Fruit fly (Drosophila melanogaster) whole organism, embryonic: ENCODE data around the gene CG3088.

Experiments
- Aef1 ChIP-seq: fragments of 200-800 bp; sonication (Bioruptor generic); IDR thresholded peaks from 3 replicates; pipeline ENCODE4 v1.3.6; 2022; ENCODE audit warnings: missing biosample characterization, missing genetic modification characterization
- Antp ChIP-seq: fragments of 200-800 bp; sonication (Bioruptor generic); optimal IDR thresholded peaks from 3 replicates; lab custom pipeline; 2016; ENCODE audit warnings: missing biosample characterization, missing genetic modification characterization
- B-H1 ChIP-seq: fragments of 200-800 bp; sonication (Bioruptor generic); IDR thresholded peaks from 3 replicates; pipeline ENCODE4 v1.3.6; 2022; ENCODE audit warnings: missing biosample characterization, missing genetic modification characterization
- CG10366 ChIP-seq: fragments of 200-800 bp; sonication (Bioruptor generic); IDR thresholded peaks from 2 replicates; pipeline ENCODE4 v1.3.6; 2022; ENCODE audit warnings: missing biosample characterization, missing genetic modification characterization
- CG11456 ChIP-seq: fragments of 200-800 bp; sonication (Bioruptor generic); IDR thresholded peaks from 3 replicates; pipeline ENCODE4 v1.3.6; 2022; ENCODE audit warnings: missing biosample characterization, missing genetic modification characterization
- CG12659 ChIP-seq: fragments of 200-800 bp; sonication (Bioruptor generic); optimal IDR thresholded peaks from 3 replicates; lab custom pipeline; 2017; ENCODE audit warnings: mild to moderate bottlenecking, missing biosample characterization, missing genetic modification reagents, missing genetic modification characterization
- CG14014 ChIP-seq: fragments of 200-800 bp; sonication (Bioruptor generic); IDR thresholded peaks from 2 replicates; pipeline ENCODE4 v1.3.6; 2022; ENCODE audit warnings: missing biosample characterization, missing genetic modification characterization
- CG14441 ChIP-seq: fragments of 200-800 bp; sonication (Bioruptor generic); IDR thresholded peaks from 2 replicates; pipeline ENCODE4 v1.3.6; 2022; ENCODE audit warnings: missing biosample characterization, missing genetic modification characterization
- CG16779 ChIP-seq: fragments of 200-800 bp; sonication (Bioruptor generic); IDR thresholded peaks from 2 replicates; pipeline ENCODE4 v1.3.6; 2022; ENCODE audit warnings: missing biosample characterization, missing genetic modification characterization
- CG17359 ChIP-seq: fragments of 200-800 bp; sonication (Bioruptor generic); optimal IDR thresholded peaks from 3 replicates; lab custom pipeline; 2018; ENCODE audit warnings: missing biosample characterization, mild to moderate bottlenecking, missing genetic modification characterization, moderate library complexity
- CG1792 ChIP-seq: fragments of 200-800 bp; sonication (Bioruptor generic); optimal IDR thresholded peaks from 2 replicates; lab custom pipeline; 2016; ENCODE audit warnings: missing biosample characterization, missing genetic modification characterization
- CG18262 ChIP-seq: fragments of 200-800 bp; optimal IDR thresholded peaks from 3 replicates; lab custom pipeline; 2019; ENCODE audit warnings: missing biosample characterization, mild to moderate bottlenecking, missing genetic modification characterization, moderate library complexity
- CG3065 ChIP-seq: fragments of 200-800 bp; sonication (Bioruptor generic); optimal IDR thresholded peaks from 2 replicates; lab custom pipeline; 2016; ENCODE audit warnings: missing biosample characterization, missing genetic modification characterization
- CG31388 ChIP-seq: fragments of 200-800 bp; sonication (Bioruptor generic); optimal IDR thresholded peaks from 2 replicates; lab custom pipeline; 2016; ENCODE audit warnings: missing biosample characterization, missing genetic modification characterization
- CG32772 ChIP-seq: fragments of 200-800 bp; sonication (Bioruptor generic); IDR thresholded peaks from 2 replicates; pipeline ENCODE4 v1.3.6; 2022; ENCODE audit warnings: missing biosample characterization, missing genetic modification characterization
- CG34422 ChIP-seq: fragments of 200-800 bp; sonication (Bioruptor generic); IDR thresholded peaks from 3 replicates; pipeline ENCODE4 v1.3.6; 2022; ENCODE audit warnings: missing biosample characterization, missing genetic modification characterization
- CG4282 ChIP-seq: fragments of 200-800 bp; sonication (Bioruptor generic); optimal IDR thresholded peaks from 2 replicates; lab custom pipeline; 2016; ENCODE audit warnings: missing biosample characterization, missing genetic modification characterization
- CG4360 ChIP-seq: fragments of 200-800 bp; sonication (Bioruptor generic); IDR thresholded peaks from 2 replicates; pipeline ENCODE4 v1.3.6; 2022; ENCODE audit warnings: missing biosample characterization, missing genetic modification characterization
- CG4730 ChIP-seq: fragments of 200-800 bp; sonication (Bioruptor generic); IDR thresholded peaks from 2 replicates; pipeline ENCODE4 v1.3.6; 2022; ENCODE audit warnings: missing biosample characterization, missing genetic modification characterization
- CG6765 ChIP-seq: fragments of 200-800 bp; sonication (Bioruptor generic); optimal IDR thresholded peaks from 3 replicates; lab custom pipeline; 2017; ENCODE audit warnings: missing biosample characterization, mild to moderate bottlenecking, missing genetic modification characterization
- CG8359 ChIP-seq: fragments of 200-800 bp; sonication (Bioruptor generic); optimal IDR thresholded peaks from 2 replicates; lab custom pipeline; 2017; ENCODE audit warnings: missing biosample characterization, mild to moderate bottlenecking, missing genetic modification characterization, borderline replicate concordance
- CG8388 ChIP-seq: fragments of 200-800 bp; sonication (Bioruptor generic); optimal IDR thresholded peaks from 2 replicates; lab custom pipeline; 2019; ENCODE audit warnings: missing biosample characterization, mild to moderate bottlenecking, missing genetic modification characterization, moderate library complexity
- CG8765 ChIP-seq: fragments of 200-800 bp; sonication (Bioruptor generic); IDR thresholded peaks from 2 replicates; pipeline ENCODE4 v1.3.6; 2022; ENCODE audit warnings: missing biosample characterization, missing genetic modification characterization
- CHES-1-like ChIP-seq: fragments of 200-800 bp; sonication (Bioruptor generic); optimal IDR thresholded peaks from 2 replicates; lab custom pipeline; 2016; ENCODE audit warnings: missing biosample characterization, missing genetic modification characterization
- CTCF ChIP-seq: fragments of 200-800 bp; sonication (Bioruptor generic); optimal IDR thresholded peaks from 2 replicates; lab custom pipeline; 2017; ENCODE audit warnings: missing biosample characterization, mild to moderate bottlenecking, missing genetic modification characterization, moderate library complexity
- Ets65A ChIP-seq: fragments of 200-800 bp; sonication (Bioruptor generic); peaks from one replicate; lab custom pipeline; 2016; ENCODE audit warnings: missing biosample characterization, missing genetic modification characterization
- Fer1 ChIP-seq: fragments of 200-800 bp; sonication (Bioruptor generic); optimal IDR thresholded peaks from 2 replicates; lab custom pipeline; 2017; ENCODE audit warnings: missing biosample characterization, mild to moderate bottlenecking, missing genetic modification characterization
- HLHmδ ChIP-seq: fragments of 200-800 bp; sonication (Bioruptor generic); optimal IDR thresholded peaks from 2 replicates; lab custom pipeline; 2018; ENCODE audit warnings: missing biosample characterization, mild to moderate bottlenecking, missing genetic modification characterization, moderate library complexity
- Hr51 ChIP-seq, 2 experiments: fragments of 200-800 bp; sonication (Bioruptor generic); optimal IDR thresholded peaks; 2 replicates in 1 of 2; 3 replicates in 1 of 2; lab custom pipeline; 2016 to 2018; ENCODE audit warnings: missing biosample characterization in 2 of 2, missing genetic modification characterization in 2 of 2, mild to moderate bottlenecking in 1 of 2, moderate library complexity in 1 of 2
- Neu2 ChIP-seq: fragments of 200-800 bp; sonication (Bioruptor generic); optimal IDR thresholded peaks from 3 replicates; lab custom pipeline; 2016; ENCODE audit warnings: missing biosample characterization, missing genetic modification characterization, borderline replicate concordance
- Oaz ChIP-seq: fragments of 200-800 bp; sonication (Bioruptor generic); IDR thresholded peaks from 2 replicates; pipeline ENCODE4 v1.3.6; 2022; ENCODE audit warnings: missing biosample characterization, missing genetic modification characterization
- Side ChIP-seq: fragments of 200-800 bp; sonication (Bioruptor generic); optimal IDR thresholded peaks from 2 replicates; lab custom pipeline; 2016; ENCODE audit warnings: missing biosample characterization, missing genetic modification characterization
- br ChIP-seq: fragments of >200 bp; optimal IDR thresholded peaks from 2 replicates; lab custom pipeline; 2017
- cad ChIP-seq: fragments of >200 bp; optimal IDR thresholded peaks from 2 replicates; lab custom pipeline; 2017; ENCODE audit warnings: missing biosample characterization, missing genetic modification characterization
- cato ChIP-seq: fragments of 200-800 bp; sonication (Bioruptor generic); optimal IDR thresholded peaks from 2 replicates; lab custom pipeline; 2016; ENCODE audit warnings: missing biosample characterization, missing genetic modification characterization, borderline replicate concordance
- chm ChIP-seq: fragments of 200-800 bp; sonication (Bioruptor generic); IDR thresholded peaks from 2 replicates; pipeline ENCODE4 v1.3.6; 2022; ENCODE audit warnings: missing biosample characterization, missing genetic modification characterization
- da ChIP-seq: fragments of 200-800 bp; sonication (Bioruptor generic); optimal IDR thresholded peaks from 2 replicates; lab custom pipeline; 2016; ENCODE audit warnings: missing biosample characterization, missing genetic modification characterization
- dati ChIP-seq: fragments of 200-800 bp; sonication (Bioruptor generic); IDR thresholded peaks from 2 replicates; pipeline ENCODE4 v1.3.6; 2022; ENCODE audit warnings: missing biosample characterization, missing genetic modification characterization
- fd102C ChIP-seq: fragments of 200-800 bp; sonication (Bioruptor generic); optimal IDR thresholded peaks from 2 replicates; lab custom pipeline; 2018; ENCODE audit warnings: missing biosample characterization, mild to moderate bottlenecking, missing genetic modification characterization, moderate library complexity
- fu2 ChIP-seq: fragments of 200-800 bp; sonication (Bioruptor generic); optimal IDR thresholded peaks from 2 replicates; lab custom pipeline; 2016; ENCODE audit warnings: missing biosample characterization, missing genetic modification characterization
- grn ChIP-seq: fragments of 200-800 bp; sonication (Bioruptor generic); optimal IDR thresholded peaks from 3 replicates; lab custom pipeline; 2017; ENCODE audit warnings: missing biosample characterization, missing genetic modification characterization
- hth ChIP-seq: fragments of >200 bp; optimal IDR thresholded peaks from 2 replicates; lab custom pipeline; 2017; ENCODE audit warnings: inconsistent platforms
- kay ChIP-seq: fragments of 200-800 bp; sonication (Bioruptor generic); optimal IDR thresholded peaks from 2 replicates; lab custom pipeline; 2016; ENCODE audit warnings: missing biosample characterization, missing genetic modification characterization
- lab ChIP-seq: fragments of 200-800 bp; sonication (Bioruptor generic); optimal IDR thresholded peaks from 3 replicates; lab custom pipeline; 2017; ENCODE audit warnings: missing biosample characterization, missing genetic modification characterization, mild to moderate bottlenecking, moderate library complexity, missing genetic modification reagents
- pb ChIP-seq: fragments of 200-800 bp; sonication (Bioruptor generic); optimal IDR thresholded peaks from 3 replicates; lab custom pipeline; 2016; ENCODE audit warnings: missing biosample characterization, missing genetic modification characterization
- sens-2 ChIP-seq: fragments of 200-800 bp; sonication (Bioruptor generic); IDR thresholded peaks from 2 replicates; pipeline ENCODE4 v1.3.6; 2022; ENCODE audit warnings: missing biosample characterization, missing genetic modification characterization
- sug ChIP-seq: fragments of 200-800 bp; optimal IDR thresholded peaks from 2 replicates; lab custom pipeline; 2019; ENCODE audit warnings: missing biosample characterization, mild to moderate bottlenecking, missing genetic modification characterization, moderate library complexity
- tin ChIP-seq: fragments of 200-800 bp; sonication (Bioruptor generic); optimal IDR thresholded peaks from 3 replicates; lab custom pipeline; 2016; ENCODE audit warnings: missing biosample characterization, missing genetic modification characterization
- tna ChIP-seq: fragments of 200-800 bp; sonication (Bioruptor generic); IDR thresholded peaks from 2 replicates; pipeline ENCODE4 v1.3.6; 2022; ENCODE audit warnings: missing biosample characterization, missing genetic modification characterization; ENCODE audit not compliant: partially characterized antibody
- ttk ChIP-seq: fragments of 200-800 bp; sonication (Bioruptor generic); IDR thresholded peaks from 2 replicates; pipeline ENCODE4 v2.1.2; 2022; ENCODE audit warnings: missing biosample characterization, missing genetic modification characterization
- unc-4 ChIP-seq: fragments of 200-800 bp; sonication (Bioruptor generic); IDR thresholded peaks from 2 replicates; pipeline ENCODE4 v1.3.6; 2022; ENCODE audit warnings: missing biosample characterization, missing genetic modification characterization; ENCODE audit not compliant: partially characterized antibody
- zen ChIP-seq: fragments of 200-800 bp; sonication (Bioruptor generic); optimal IDR thresholded peaks from 3 replicates; lab custom pipeline; 2018; ENCODE audit warnings: missing biosample characterization, mild to moderate bottlenecking, missing genetic modification characterization, moderate library complexity
- zfh1 ChIP-seq: fragments of 200-800 bp; sonication (Bioruptor generic); IDR thresholded peaks from 3 replicates; pipeline ENCODE4 v1.3.6; 2022; ENCODE audit warnings: missing biosample characterization, missing genetic modification characterization

The CG3088 gene

dm6 chr3L:9613960-9614588 is 12.9 kb upstream of the CG3088 start:
- peak; percentile 51 for TF ChIP-seq CG17359 (tag; lab: Kevin White, UChicago)
- TF ChIP-seq HLHmδ (GFP tag; lab: Kevin White, UChicago): no peak
- TF ChIP-seq CG4360: no peak
- no peak for TF ChIP-seq CG16779 (GFP tag; lab: Robert Waterston, UW)
- peak; percentile 51 for TF ChIP-seq Antp (GFP tag; lab: Kevin White, UChicago)
- no peak for TF ChIP-seq CG34422
- no peak for TF ChIP-seq CG3065 (GFP tag; lab: Kevin White, UChicago)
- no peak for TF ChIP-seq br (lab: Kevin White, UChicago)
- peak; percentile 42 for TF ChIP-seq CG31388 (GFP tag; lab: Kevin White, UChicago)
- no peak for TF ChIP-seq CG8359 (GFP tag; lab: Kevin White, UChicago)
- TF ChIP-seq tin: peak; percentile 59
- TF ChIP-seq CHES-1-like (GFP tag; lab: Kevin White, UChicago): no peak
- no peak for TF ChIP-seq dati (GFP tag; lab: Robert Waterston, UW)
- no peak for TF ChIP-seq Neu2 (GFP tag; lab: Kevin White, UChicago)
- TF ChIP-seq Fer1: no peak
- no peak for TF ChIP-seq Oaz (GFP tag; lab: Robert Waterston, UW)
- no peak for TF ChIP-seq sug (tag; lab: Kevin White, UChicago)
- TF ChIP-seq CG12659 (GFP tag; lab: Kevin White, UChicago): no peak
- TF ChIP-seq CG18262 (tag; lab: Kevin White, UChicago): no peak
- TF ChIP-seq CG8765 (GFP tag; lab: Robert Waterston, UW): no peak
- no peak; the same call in 1 of the 2 replicates for TF ChIP-seq ttk (GFP tag; lab: Robert Waterston, UW)
- TF ChIP-seq CTCF (GFP tag; lab: Kevin White, UChicago): peak; percentile 97
- TF ChIP-seq fu2 (GFP tag; lab: Kevin White, UChicago): no peak
- TF ChIP-seq Side (GFP tag; lab: Kevin White, UChicago): peak; percentile 3
- TF ChIP-seq kay (GFP tag; lab: Kevin White, UChicago): no peak
- TF ChIP-seq zen (tag; lab: Kevin White, UChicago): no peak
- TF ChIP-seq CG8388 (GFP tag; lab: Kevin White, UChicago): no peak
- no peak for TF ChIP-seq cad (GFP tag; lab: Kevin White, UChicago)
- no peak for TF ChIP-seq CG4730 (GFP tag; lab: Robert Waterston, UW)
- TF ChIP-seq sens-2 (GFP tag; lab: Robert Waterston, UW): no peak
- TF ChIP-seq unc-4: no peak
- no peak for TF ChIP-seq lab (GFP tag; lab: Kevin White, UChicago)
- no peak for TF ChIP-seq tna
- no peak for TF ChIP-seq grn (GFP tag; lab: Kevin White, UChicago)
- no peak for TF ChIP-seq chm (GFP tag; lab: Robert Waterston, UW)
- no peak for TF ChIP-seq pb
- TF ChIP-seq CG10366 (GFP tag; lab: Robert Waterston, UW): peak; percentile 36
- TF ChIP-seq CG4282 (GFP tag; lab: Kevin White, UChicago): no peak
- TF ChIP-seq CG14441 (GFP tag; lab: Robert Waterston, UW): no peak
- peak; percentile 91 for TF ChIP-seq Ets65A (GFP tag; lab: Kevin White, UChicago)
- TF ChIP-seq cato (GFP tag; lab: Kevin White, UChicago): no peak
- TF ChIP-seq CG32772 (GFP tag; lab: Robert Waterston, UW): peak; percentile 37; the same call in 1 of the 2 replicates
- TF ChIP-seq CG11456 (GFP tag; lab: Robert Waterston, UW): peak; percentile 84
- no peak for TF ChIP-seq Hr51 (GFP tag; optimal IDR thresholded peaks at IDR 0.05; lab: Kevin White, UChicago)
- TF ChIP-seq B-H1 (GFP tag; lab: Robert Waterston, UW): no peak
- TF ChIP-seq fd102C (GFP tag; lab: Kevin White, UChicago): no peak
- no peak for TF ChIP-seq CG14014 (GFP tag; lab: Robert Waterston, UW)
- no peak; the same call in 2 of the 3 replicates for TF ChIP-seq zfh1 (GFP tag; lab: Robert Waterston, UW)
- TF ChIP-seq Aef1 (GFP tag; lab: Robert Waterston, UW): peak; percentile 31; the same call in 1 of the 3 replicates
- TF ChIP-seq CG6765 (GFP tag; lab: Kevin White, UChicago): no peak
- no peak for TF ChIP-seq hth
- TF ChIP-seq da (GFP tag; lab: Kevin White, UChicago): no peak
- no peak for TF ChIP-seq CG1792 (GFP tag; lab: Kevin White, UChicago)
